Worm (Caenorhabditis elegans): ENCODE data around the gene H43I07.1.

ce11 chrV:4164504-4164959, 40.0 kb upstream of the H43I07.1 start, which contains the start of gene Y45G5AM.3:
- no peak for TF ChIP-seq him-1 (tag; optimal IDR thresholded peaks at IDR 0.05)
- no peak for TF ChIP-seq dao-5 (tag; optimal IDR thresholded peaks at IDR 0.05)
- no peak for TF ChIP-seq W03F9.2 (tag; optimal IDR thresholded peaks at IDR 0.05)

Measured in whole organism, L4/young adult.